Worm (Caenorhabditis elegans) whole organism, late embryonic: ENCODE measurements around the gene T27A10.2.

Experiments
- C08G9.2 ChIP-seq: sonication (generic microtip); optimal IDR thresholded peaks from 2 replicates; lab custom pipeline; 2016; ENCODE audit warnings: mild to moderate bottlenecking, missing genetic modification characterization, moderate library complexity, missing compliant biosample characterization
- ceh-9 ChIP-seq: sonication (generic microtip); optimal IDR thresholded peaks from 2 replicates; lab custom pipeline; 2016; ENCODE audit warnings: mild to moderate bottlenecking, missing genetic modification characterization, inconsistent platforms, missing compliant biosample characterization
- elt-2 ChIP-seq: sonication (generic microtip); optimal IDR thresholded peaks from 2 replicates; lab custom pipeline; 2016; ENCODE audit warnings: missing genetic modification reagents, missing genetic modification characterization, missing compliant biosample characterization
- fkh-6 ChIP-seq: sonication (generic microtip); optimal IDR thresholded peaks from 2 replicates; lab custom pipeline; 2016; ENCODE audit warnings: missing genetic modification characterization, missing compliant biosample characterization
- hlh-13 ChIP-seq: fragments of 200-800 bp; sonication (Bioruptor generic); optimal IDR thresholded peaks from 2 replicates; lab custom pipeline; 2018; ENCODE audit warnings: mild to moderate bottlenecking, missing genetic modification characterization, missing compliant biosample characterization
- nfya-1 ChIP-seq: sonication (generic microtip); optimal IDR thresholded peaks from 2 replicates; lab custom pipeline; 2017; ENCODE audit warnings: missing genetic modification characterization, mild to moderate bottlenecking, missing compliant biosample characterization, antibody characterized with exemption, moderate library complexity
- npax-4 ChIP-seq: sonication (generic microtip); optimal IDR thresholded peaks from 2 replicates; lab custom pipeline; 2016; ENCODE audit warnings: missing genetic modification characterization, missing compliant biosample characterization
- pag-3 ChIP-seq: sonication (generic microtip); optimal IDR thresholded peaks from 2 replicates; lab custom pipeline; 2016; ENCODE audit warnings: missing compliant biosample characterization, missing genetic modification characterization, borderline replicate concordance
- sox-2 ChIP-seq: fragments of 200-800 bp; sonication (Bioruptor generic); IDR thresholded peaks from 2 replicates; pipeline ENCODE4 v1.3.6; 2022; ENCODE audit warnings: missing genetic modification reagents, missing genetic modification characterization, missing compliant biosample characterization
- sox-4 ChIP-seq: sonication (generic microtip); optimal IDR thresholded peaks from 2 replicates; lab custom pipeline; 2017; ENCODE audit warnings: mild to moderate bottlenecking, missing genetic modification characterization, inconsistent platforms, missing compliant biosample characterization
- unc-86 ChIP-seq: sonication (generic microtip); optimal IDR thresholded peaks from 2 replicates; lab custom pipeline; 2016; ENCODE audit warnings: missing genetic modification characterization, missing compliant biosample characterization

DNA sequence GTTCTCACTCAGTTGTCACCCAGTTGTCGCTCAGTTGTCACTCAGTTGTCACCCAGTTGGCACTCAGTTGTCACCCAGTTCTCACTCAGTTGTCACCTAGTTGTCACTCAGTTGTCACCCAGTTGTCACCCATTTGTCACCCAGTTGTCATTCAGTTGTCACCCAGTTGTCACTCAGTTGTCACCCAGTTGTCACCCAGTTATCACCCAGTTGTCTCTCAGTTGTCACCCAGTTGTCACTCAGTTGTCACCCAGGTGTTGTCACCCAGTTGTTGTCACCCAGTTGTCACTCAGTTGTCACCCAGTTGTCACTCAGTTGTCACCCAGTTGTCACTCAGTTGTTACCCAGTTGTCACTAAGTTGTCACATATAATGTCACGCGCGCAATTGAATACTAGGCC is 45.8 kb downstream of the T27A10.2 start:
- no peak for TF ChIP-seq ceh-9 (tag; lab: Kevin White, UChicago)
- no peak for TF ChIP-seq sox-4 (tag; lab: Kevin White, UChicago)
- TF ChIP-seq sox-2 (GFP tag; lab: Robert Waterston, UW), result no peak
- no peak for TF ChIP-seq nfya-1 (tag; lab: Kevin White, UChicago)
- TF ChIP-seq fkh-6 (tag; lab: Kevin White, UChicago), result no peak
- TF ChIP-seq elt-2 (tag; lab: Kevin White, UChicago), result no peak
- no peak for TF ChIP-seq unc-86 (tag; lab: Kevin White, UChicago)
- no peak for TF ChIP-seq C08G9.2 (tag; lab: Kevin White, UChicago)
- TF ChIP-seq npax-4 (tag; lab: Kevin White, UChicago), result no peak
- TF ChIP-seq pag-3 (tag; lab: Kevin White, UChicago), result no peak
- no peak for TF ChIP-seq hlh-13 (GFP tag; lab: Kevin White, UChicago)
